Fruit fly (Drosophila melanogaster) S2 (cell line): ENCODE results near the gene CG6683.

Experiments used
- CG8478 ChIP-seq: fragments of >200 bp; optimal IDR thresholded peaks from 2 replicates; lab custom pipeline; 2018
- CTCF ChIP-seq, 2 experiments: fragments of >200 bp; optimal IDR thresholded peaks; 2 replicates each; lab custom pipeline; 2018

DNA sequence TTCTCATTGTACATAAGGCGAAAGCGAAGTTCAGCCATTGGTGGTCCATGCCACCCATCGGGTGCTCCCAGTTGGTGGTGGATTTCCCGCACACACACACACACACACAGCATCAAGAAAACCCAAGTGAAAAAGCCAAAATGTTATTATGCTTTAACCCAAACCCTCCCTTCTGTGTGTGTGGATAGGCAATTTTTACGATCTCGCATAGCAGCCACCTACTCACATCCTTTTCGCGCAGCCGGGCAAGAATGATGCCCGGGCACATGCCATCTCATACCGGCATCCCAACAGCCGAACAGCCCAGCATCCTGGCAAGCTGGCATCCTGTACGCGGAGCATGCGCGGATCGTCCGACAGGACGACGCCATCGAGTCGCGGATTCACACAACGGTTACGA is 42.3 kb upstream of the CG6683 start:
- TF ChIP-seq CG8478 (lab: Kevin White, UChicago) (no peak), CTCF (optimal IDR thresholded peaks at IDR 0.05; lab: Kevin White, UChicago) (no peak)
